Worm (Caenorhabditis elegans) whole organism, L2 larva: Measurements from ENCODE around the gene lips-8.

ENCODE experiments used
- C34F6.9 ChIP-seq: fragments of 150-350 bp; optimal IDR thresholded peaks from 2 replicates; lab custom pipeline; 2014; ENCODE audit warnings: missing biosample characterization, missing genetic modification characterization
- F13H6.1 ChIP-seq: sonication (generic microtip); optimal IDR thresholded peaks from 2 replicates; lab custom pipeline; 2016; ENCODE audit warnings: missing genetic modification characterization, missing compliant biosample characterization
- Y55F3AM.14 ChIP-seq: fragments of 200-800 bp; sonication (Bioruptor generic); optimal IDR thresholded peaks from 2 replicates; lab custom pipeline; 2018; ENCODE audit warnings: mild to moderate bottlenecking, missing genetic modification characterization, missing compliant biosample characterization
- ZK546.5 ChIP-seq: sonication (generic microtip); optimal IDR thresholded peaks from 2 replicates; lab custom pipeline; 2017; ENCODE audit warnings: missing biosample characterization, missing genetic modification characterization
- alr-1 ChIP-seq: fragments of 150-350 bp; optimal IDR thresholded peaks from 2 replicates; lab custom pipeline; 2014; ENCODE audit warnings: missing biosample characterization, missing genetic modification characterization
- aly-2 ChIP-seq: fragments of 150-350 bp; optimal IDR thresholded peaks from 2 replicates; lab custom pipeline; 2014; ENCODE audit warnings: missing biosample characterization, missing genetic modification characterization
- ama-1 ChIP-seq: fragments of 150-350 bp; optimal IDR thresholded peaks from 2 replicates; lab custom pipeline; 2018; ENCODE audit warnings: inconsistent platforms
- blmp-1 ChIP-seq: sonication (generic microtip); optimal IDR thresholded peaks from 2 replicates; lab custom pipeline; 2017; ENCODE audit warnings: missing genetic modification characterization, mild to moderate bottlenecking, missing compliant biosample characterization, antibody characterized with exemption, moderate library complexity; ENCODE audit not compliant: insufficient read depth
- ceh-16 ChIP-seq: fragments of 150-350 bp; optimal IDR thresholded peaks from 2 replicates; lab custom pipeline; 2014; ENCODE audit warnings: missing biosample characterization, missing genetic modification characterization
- crh-2 ChIP-seq: sonication (generic microtip); optimal IDR thresholded peaks from 2 replicates; lab custom pipeline; 2017; ENCODE audit warnings: missing biosample characterization, missing genetic modification characterization
- dmd-4 ChIP-seq: sonication (generic microtip); optimal IDR thresholded peaks from 2 replicates; lab custom pipeline; 2017; ENCODE audit warnings: missing biosample characterization, missing genetic modification characterization
- elt-1 ChIP-seq: fragments of 150-350 bp; optimal IDR thresholded peaks from 2 replicates; lab custom pipeline; 2014; ENCODE audit warnings: missing biosample characterization, missing genetic modification characterization
- elt-3 ChIP-seq: sonication (generic microtip); optimal IDR thresholded peaks from 2 replicates; lab custom pipeline; 2017; ENCODE audit warnings: missing biosample characterization, missing genetic modification characterization
- fos-1 ChIP-seq: fragments of 150-350 bp; optimal IDR thresholded peaks from 2 replicates; lab custom pipeline; 2014; ENCODE audit warnings: missing biosample characterization, missing genetic modification characterization
- gmeb-1 ChIP-seq: fragments of 150-350 bp; optimal IDR thresholded peaks from 2 replicates; lab custom pipeline; 2014; ENCODE audit warnings: missing biosample characterization, missing genetic modification characterization
- lin-11 ChIP-seq: fragments of 150-350 bp; sonication (generic microtip); optimal IDR thresholded peaks from 2 replicates; lab custom pipeline; 2014; ENCODE audit warnings: missing biosample characterization, missing genetic modification characterization, inconsistent platforms, mixed read lengths
- lin-39 ChIP-seq: fragments of 150-350 bp; optimal IDR thresholded peaks from 2 replicates; lab custom pipeline; 2014; ENCODE audit warnings: missing biosample characterization, missing genetic modification reagents, missing genetic modification characterization
- mab-5 ChIP-seq: fragments of 150-350 bp; optimal IDR thresholded peaks from 2 replicates; lab custom pipeline; 2014; ENCODE audit warnings: missing biosample characterization, missing genetic modification characterization
- nhr-11 ChIP-seq: fragments of 150-350 bp; optimal IDR thresholded peaks from 2 replicates; lab custom pipeline; 2014; ENCODE audit warnings: missing biosample characterization, missing genetic modification characterization
- nhr-12 ChIP-seq: fragments of 150-350 bp; optimal IDR thresholded peaks from 2 replicates; lab custom pipeline; 2014; ENCODE audit warnings: missing biosample characterization, missing genetic modification characterization
- nhr-129 ChIP-seq: fragments of 150-350 bp; optimal IDR thresholded peaks from 2 replicates; lab custom pipeline; 2014; ENCODE audit warnings: missing biosample characterization, missing genetic modification characterization
- nhr-21 ChIP-seq: fragments of 150-350 bp; optimal IDR thresholded peaks from 2 replicates; lab custom pipeline; 2014; ENCODE audit warnings: missing biosample characterization, missing genetic modification characterization
- nhr-237 ChIP-seq: fragments of 150-350 bp; optimal IDR thresholded peaks from 2 replicates; lab custom pipeline; 2014; ENCODE audit warnings: missing biosample characterization, missing genetic modification characterization
- nhr-25 ChIP-seq: fragments of 150-350 bp; sonication (generic microtip); optimal IDR thresholded peaks from 3 replicates; lab custom pipeline; 2014; ENCODE audit warnings: missing biosample characterization, missing genetic modification characterization
- peb-1 ChIP-seq: fragments of 150-350 bp; optimal IDR thresholded peaks from 2 replicates; lab custom pipeline; 2014; ENCODE audit warnings: missing biosample characterization, missing genetic modification characterization
- sma-9 ChIP-seq, 2 experiments: fragments of 150-350 bp in 1 of 2; sonication (generic microtip) in 1 of 2; optimal IDR thresholded peaks; 2 replicates each; lab custom pipeline; 2014 to 2016; ENCODE audit warnings: missing genetic modification characterization in 2 of 2, mild to moderate bottlenecking in 1 of 2, missing biosample characterization in 1 of 2, missing compliant biosample characterization in 1 of 2, missing genetic modification reagents in 1 of 2, moderate library complexity in 1 of 2
- unc-55 ChIP-seq: fragments of 150-350 bp; sonication (generic microtip); optimal IDR thresholded peaks from 3 replicates; lab custom pipeline; 2014; ENCODE audit warnings: missing biosample characterization, missing genetic modification reagents, missing genetic modification characterization
- unc-62 ChIP-seq: fragments of 150-350 bp; optimal IDR thresholded peaks from 2 replicates; lab custom pipeline; 2014; ENCODE audit warnings: missing biosample characterization, missing genetic modification reagents, missing genetic modification characterization
- zag-1 ChIP-seq: fragments of 150-350 bp; optimal IDR thresholded peaks from 2 replicates; lab custom pipeline; 2014; ENCODE audit warnings: missing biosample characterization, missing genetic modification characterization
- ztf-1 ChIP-seq: fragments of 200-800 bp; sonication (Bioruptor generic); conservative IDR thresholded peaks from 2 replicates; pipeline ENCODE4 v1.3.6; 2022; ENCODE audit warnings: missing genetic modification characterization, missing compliant biosample characterization

Gene lips-8

ce11 chrX:14872817-14873469, 25.4 kb upstream of the lips-8 start, which contains the start of gene F31F6.3:
TSS of gene F31F6.3 (minus strand) at chrX:14872867.
- TF ChIP-seq nhr-237 (tag; lab: Kevin White, UChicago) (no peak), fos-1 (tag; lab: Kevin White, UChicago) (no peak)

ce11 chrX:14875668-14876067, 22.6 kb upstream of the lips-8 start, which contains the start of gene sssh-1:
TSS of gene sssh-1 (plus strand) at chrX:14875968.
- no peak for TF ChIP-seq C34F6.9 (tag; lab: Kevin White, UChicago)
- TF ChIP-seq aly-2 (tag; lab: Kevin White, UChicago): no peak
- no peak for TF ChIP-seq ama-1 (lab: Kevin White, UChicago)
- TF ChIP-seq Y55F3AM.14 (GFP tag; lab: Kevin White, UChicago): no peak

- TF ChIP-seq zag-1 (tag; lab: Kevin White, UChicago) (no peak), nhr-237 (tag; lab: Kevin White, UChicago) (no peak), sma-9 (GFP tag; optimal IDR thresholded peaks at IDR 0.05; lab: Kevin White, UChicago) (no peak), sma-9 (tag; optimal IDR thresholded peaks at IDR 0.05; lab: Kevin White, UChicago) (no peak), C34F6.9 (tag; lab: Kevin White, UChicago) (no peak), elt-3 (tag; lab: Kevin White, UChicago) (no peak), gmeb-1 (no peak), nhr-21 (no peak), mab-5 (tag; lab: Kevin White, UChicago) (no peak), alr-1 (no peak), Y55F3AM.14 (GFP tag; lab: Kevin White, UChicago) (no peak), ZK546.5 (tag; lab: Kevin White, UChicago) (no peak), aly-2 (tag; lab: Kevin White, UChicago) (no peak), lin-39 (tag; lab: Kevin White, UChicago) (no peak), ztf-1 (GFP tag; lab: Robert Waterston, UW) (no peak), unc-55 (no peak)
Measured at ce11 chrX:14877691-14878090, 20.6 kb upstream of the lips-8 start.

ce11 chrX:14881119-14881518, 17.2 kb upstream of the lips-8 start, which contains the start of gene flp-8:
TSS of gene flp-8 (plus strand) at chrX:14881419.
- TF ChIP-seq crh-2 (tag; lab: Kevin White, UChicago) (no peak), F13H6.1 (no peak), C34F6.9 (tag; lab: Kevin White, UChicago) (no peak), elt-1 (tag; lab: Kevin White, UChicago) (no peak), nhr-11 (tag; lab: Kevin White, UChicago) (no peak), elt-3 (tag; lab: Kevin White, UChicago) (no peak), lin-39 (tag; lab: Kevin White, UChicago) (no peak), unc-55 (no peak), nhr-129 (tag; lab: Kevin White, UChicago) (no peak), nhr-21 (no peak)

DNA sequence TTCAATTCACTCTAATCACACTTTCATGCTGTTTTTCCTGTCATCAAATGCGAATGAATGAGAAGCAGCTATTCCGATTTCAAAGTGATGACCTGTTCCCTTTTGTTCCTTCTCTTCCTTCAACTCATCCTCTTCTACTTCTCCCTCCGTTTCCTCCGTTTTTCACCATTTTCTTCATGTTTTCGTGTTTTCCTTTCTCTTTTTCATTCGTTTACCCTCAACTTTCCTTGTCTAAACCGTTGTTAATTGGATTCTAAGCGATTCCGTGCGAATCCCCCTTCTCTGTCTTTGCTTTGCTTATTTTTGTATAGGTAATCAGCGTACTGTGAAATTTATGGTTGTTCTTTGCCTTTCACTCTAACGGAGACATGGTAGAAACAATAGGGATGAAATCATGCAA, 12.4 kb upstream of the lips-8 start:
- TF ChIP-seq blmp-1 (tag; lab: Kevin White, UChicago) (no peak), ZK546.5 (tag; lab: Kevin White, UChicago) (no peak), alr-1 (no peak), ceh-16 (no peak), nhr-25 (tag; lab: Kevin White, UChicago) (no peak), lin-11 (no peak)

DNA sequence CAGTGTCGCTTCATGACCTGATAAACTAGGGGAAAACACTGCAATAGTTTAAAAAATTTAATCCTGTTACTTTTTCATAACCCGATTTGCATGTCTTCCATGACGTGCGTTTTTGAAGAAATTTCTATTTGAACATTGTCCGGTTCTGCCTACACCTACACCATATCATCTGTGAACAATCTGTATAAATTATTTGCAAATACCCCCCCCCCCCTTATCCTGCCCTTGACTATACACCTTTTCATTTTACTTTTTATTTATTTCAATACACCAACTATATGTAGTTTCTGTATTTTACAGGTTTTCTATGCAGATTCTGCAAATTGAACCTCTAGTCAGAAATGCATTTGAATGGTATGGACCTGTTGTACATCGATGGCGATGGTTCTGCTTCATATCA, 10.1 kb upstream of the lips-8 start, which contains the start of gene daf-6:
TSS of gene daf-6 (plus strand) at position 301 of the 400 bp plus-strand sequence.
- no peak for TF ChIP-seq ztf-1 (GFP tag; lab: Robert Waterston, UW)
- no peak for TF ChIP-seq peb-1 (tag; lab: Kevin White, UChicago)
- TF ChIP-seq Y55F3AM.14 (GFP tag; lab: Kevin White, UChicago): no peak
- no peak for TF ChIP-seq nhr-12 (tag; lab: Kevin White, UChicago)
- TF ChIP-seq dmd-4 (tag; lab: Kevin White, UChicago): no peak
- TF ChIP-seq unc-62: no peak
- TF ChIP-seq alr-1: no peak
- TF ChIP-seq crh-2 (tag; lab: Kevin White, UChicago): no peak
- no peak for TF ChIP-seq elt-1 (tag; lab: Kevin White, UChicago)
